Worm (Caenorhabditis elegans): ENCODE measurements around the gene grp-1.

The grp-1 gene

DNA sequence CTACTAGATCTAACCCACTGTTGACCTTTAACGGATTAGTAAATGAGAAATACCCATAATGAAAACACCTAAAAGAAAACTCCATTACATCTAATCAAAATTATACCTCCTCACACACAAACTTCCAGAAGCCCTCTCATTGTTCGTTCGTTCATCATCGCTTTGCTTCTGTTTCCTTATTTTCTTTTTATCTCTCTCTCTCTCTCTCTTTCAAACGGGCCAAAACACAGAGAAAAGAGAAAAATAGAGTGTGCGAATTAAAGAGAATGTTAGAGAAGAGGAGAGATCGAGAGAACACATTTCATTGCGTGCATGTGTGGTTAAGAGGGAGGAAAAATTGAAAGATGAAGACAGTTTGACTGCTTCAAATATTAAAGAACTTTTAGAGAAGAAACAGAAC is 38.8 kb downstream of the grp-1 start (continued):
- TF ChIP-seq snpc-1.2 (GFP tag; IDR thresholded peaks at IDR 0.05) (no peak), mes-2 (tag; optimal IDR thresholded peaks at IDR 0.05; ENCODE audit: poor library complexity, severe bottlenecking) (peak; percentile 69), mxl-3 (GFP tag; optimal IDR thresholded peaks at IDR 0.05) (peak; percentile 63), lir-3 (tag; optimal IDR thresholded peaks at IDR 0.05) (no peak), Y5F2A.4 (GFP tag; optimal IDR thresholded peaks at IDR 0.05) (no peak), hlh-11 (tag; optimal IDR thresholded peaks at IDR 0.05) (peak; percentile 76), zfp-2 (tag; optimal IDR thresholded peaks at IDR 0.05) (no peak), ZK546.5 (tag; optimal IDR thresholded peaks at IDR 0.05) (no peak), nhr-11 (tag; optimal IDR thresholded peaks at IDR 0.05) (peak; percentile 30), hlh-30 (tag; optimal IDR thresholded peaks at IDR 0.05; ENCODE audit: insufficient read depth) (peak; percentile 70), fkh-10 (GFP tag; optimal IDR thresholded peaks at IDR 0.05) (peak; percentile 44), gei-8 (GFP tag; optimal IDR thresholded peaks at IDR 0.05) (peak; percentile 58), rbr-2 (tag; optimal IDR thresholded peaks at IDR 0.05) (peak; percentile 37), nhr-6 (tag; optimal IDR thresholded peaks at IDR 0.05) (peak; percentile 40)

DNA sequence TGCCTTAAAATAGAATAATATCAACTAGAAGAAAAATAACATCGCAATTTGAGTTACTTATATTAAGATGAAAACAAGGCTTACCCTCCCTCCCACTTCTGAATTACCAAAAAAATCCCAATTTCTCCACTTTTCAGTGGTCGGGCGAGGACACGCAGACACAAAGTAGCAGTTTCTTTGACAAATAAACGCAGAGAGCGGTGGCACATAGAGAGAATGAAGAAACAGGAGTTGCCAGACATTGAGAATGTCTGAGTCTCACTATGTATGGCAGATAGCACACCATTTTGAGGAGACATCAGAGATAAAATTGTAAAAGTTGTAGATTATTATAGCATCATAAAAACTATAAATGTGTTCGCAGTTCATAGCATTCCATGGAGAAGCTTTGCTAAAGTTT is 39.7 kb downstream of the grp-1 start:
- no peak for TF ChIP-seq lin-13 (GFP tag; optimal IDR thresholded peaks at IDR 0.05)
- no peak for TF ChIP-seq snpc-4 (tag; optimal IDR thresholded peaks at IDR 0.05)
- no peak for TF ChIP-seq ceh-28 (tag; optimal IDR thresholded peaks at IDR 0.05)
- no peak for TF ChIP-seq daf-12 (tag; optimal IDR thresholded peaks at IDR 0.05)
- TF ChIP-seq mes-2 (tag; optimal IDR thresholded peaks at IDR 0.05; ENCODE audit: poor library complexity, severe bottlenecking) = peak; percentile 73
- no peak for TF ChIP-seq nhr-76 (tag; optimal IDR thresholded peaks at IDR 0.05)
- peak; percentile 35 for TF ChIP-seq aha-1 (tag)
- TF ChIP-seq R02D3.7 (tag; optimal IDR thresholded peaks at IDR 0.05) = no peak
- no peak for TF ChIP-seq jun-1 (tag; optimal IDR thresholded peaks at IDR 0.05)
- peak; percentile 61 for TF ChIP-seq hmg-1.1 (GFP tag; IDR thresholded peaks at IDR 0.05)
- peak in 1 of 2 experiments; percentile 79 for TF ChIP-seq lsy-2 (tag; optimal IDR thresholded peaks at IDR 0.05)
- TF ChIP-seq ceh-20 (GFP tag; IDR thresholded peaks at IDR 0.05) = no peak
- TF ChIP-seq hlh-30 (tag; optimal IDR thresholded peaks at IDR 0.05; ENCODE audit: insufficient read depth) = peak; percentile 27
- peak; percentile 55; the same call in 1 of the 2 replicates for TF ChIP-seq php-3 (GFP tag; IDR thresholded peaks at IDR 0.05)
- TF ChIP-seq T20F7.1 (GFP tag; optimal IDR thresholded peaks at IDR 0.05) = no peak
- TF ChIP-seq pha-4 (GFP tag; IDR thresholded peaks at IDR 0.05) = no peak
- TF ChIP-seq pha-4 (tag; optimal IDR thresholded peaks at IDR 0.05) = no peak
- no peak for TF ChIP-seq daf-16 (GFP tag; optimal IDR thresholded peaks at IDR 0.05)
- peak; percentile 59 for TF ChIP-seq daf-16 (tag; optimal IDR thresholded peaks at IDR 0.05)
- TF ChIP-seq hlh-11 (tag; optimal IDR thresholded peaks at IDR 0.05) = peak; percentile 68
- TF ChIP-seq lin-29 (GFP tag; IDR thresholded peaks at IDR 0.05) = no peak
- TF ChIP-seq unc-62 (GFP tag; optimal IDR thresholded peaks at IDR 0.05 in 1 of 2) = peak in 1 of 2 experiments; percentile 93
- TF ChIP-seq unc-62 (tag; optimal IDR thresholded peaks at IDR 0.05) = no peak
- TF ChIP-seq mep-1 (tag; optimal IDR thresholded peaks at IDR 0.05) = peak; percentile 63
- no peak for TF ChIP-seq skn-1 (tag; optimal IDR thresholded peaks at IDR 0.05)
- no peak for TF ChIP-seq spr-1 (tag; optimal IDR thresholded peaks at IDR 0.05)
- TF ChIP-seq ctbp-1 (GFP tag; IDR thresholded peaks at IDR 0.05) = no peak
- TF ChIP-seq ceh-82 (tag; optimal IDR thresholded peaks at IDR 0.05) = no peak
- no peak for TF ChIP-seq mxl-3 (GFP tag; optimal IDR thresholded peaks at IDR 0.05)
- peak; percentile 65 for TF ChIP-seq cey-2 (tag; optimal IDR thresholded peaks at IDR 0.05; ENCODE audit: borderline replicate concordance, insufficient read depth)
- no peak for TF ChIP-seq lir-3 (tag; optimal IDR thresholded peaks at IDR 0.05)
- TF ChIP-seq F37D6.2 (tag; optimal IDR thresholded peaks at IDR 0.05) = no peak
- TF ChIP-seq lin-38 (GFP tag; IDR thresholded peaks at IDR 0.05) = peak; percentile 45; the same call in 1 of the 2 replicates
- TF ChIP-seq rbr-2 (tag; optimal IDR thresholded peaks at IDR 0.05) = peak; percentile 53
- TF ChIP-seq nhr-6 (tag; optimal IDR thresholded peaks at IDR 0.05) = peak; percentile 22
- TF ChIP-seq ceh-32 (tag; optimal IDR thresholded peaks at IDR 0.05; ENCODE audit: poor library complexity) = no peak
- TF ChIP-seq mdl-1 (tag; optimal IDR thresholded peaks at IDR 0.05) = peak in 1 of 2 experiments; percentile 39
- TF ChIP-seq dpl-1 (GFP tag; optimal IDR thresholded peaks at IDR 0.05) = peak; percentile 19
- no peak for TF ChIP-seq lin-39 (tag; optimal IDR thresholded peaks at IDR 0.05)
- TF ChIP-seq nhr-102 (tag; optimal IDR thresholded peaks at IDR 0.05) = no peak
- TF ChIP-seq dve-1 (tag; optimal IDR thresholded peaks at IDR 0.05; ENCODE audit: insufficient read depth) = peak; percentile 79
- peak in 1 of 2 experiments; percentile 10 for TF ChIP-seq hif-1 (tag; optimal IDR thresholded peaks at IDR 0.05)
- no peak for TF ChIP-seq Y5F2A.4 (GFP tag; optimal IDR thresholded peaks at IDR 0.05)

Data from whole organism, L4 larva.